Fruit fly (Drosophila melanogaster) whole organism, prepupa: ENCODE measurements around the gene Pdp1.

Experiments
- Blimp-1 ChIP-seq: fragments of 200-800 bp; sonication (Bioruptor generic); optimal IDR thresholded peaks from 3 replicates; lab custom pipeline; 2017; ENCODE audit warnings: missing biosample characterization, missing genetic modification characterization, mild to moderate bottlenecking, moderate library complexity, missing genetic modification reagents
- CG10631 ChIP-seq: fragments of 200-800 bp; sonication (Bioruptor generic); optimal IDR thresholded peaks from 2 replicates; lab custom pipeline; 2016; ENCODE audit warnings: missing biosample characterization, missing genetic modification characterization
- CG10669 ChIP-seq: fragments of 200-800 bp; sonication (Bioruptor generic); optimal IDR thresholded peaks from 3 replicates; lab custom pipeline; 2018; ENCODE audit warnings: missing biosample characterization, mild to moderate bottlenecking, missing genetic modification characterization, moderate library complexity
- CG11294 ChIP-seq: fragments of 200-800 bp; sonication (Bioruptor generic); IDR thresholded peaks from 2 replicates; pipeline ENCODE4 v1.3.6; 2022; ENCODE audit warnings: missing biosample characterization, missing genetic modification characterization
- CG11902 ChIP-seq: fragments of 200-800 bp; sonication (Bioruptor generic); optimal IDR thresholded peaks from 3 replicates; lab custom pipeline; 2016; ENCODE audit warnings: missing biosample characterization, missing genetic modification characterization
- CG15336 ChIP-seq: fragments of 200-800 bp; sonication (Bioruptor generic); IDR thresholded peaks from 2 replicates; pipeline ENCODE4 v1.3.6; 2022; ENCODE audit warnings: missing biosample characterization, missing genetic modification characterization
- CG1621 ChIP-seq: fragments of 200-800 bp; sonication (Bioruptor generic); optimal IDR thresholded peaks from 3 replicates; lab custom pipeline; 2018; ENCODE audit warnings: missing biosample characterization, mild to moderate bottlenecking, missing genetic modification characterization
- CG3032 ChIP-seq: fragments of 200-800 bp; optimal IDR thresholded peaks from 2 replicates; lab custom pipeline; 2019; ENCODE audit warnings: missing biosample characterization, mild to moderate bottlenecking, missing genetic modification characterization, moderate library complexity
- CG34406 ChIP-seq: fragments of 200-800 bp; sonication (Bioruptor generic); optimal IDR thresholded peaks from 3 replicates; lab custom pipeline; 2016; ENCODE audit warnings: missing biosample characterization, missing genetic modification characterization
- CG3919 ChIP-seq: fragments of 200-800 bp; sonication (Bioruptor generic); optimal IDR thresholded peaks from 3 replicates; lab custom pipeline; 2016; ENCODE audit warnings: missing biosample characterization, missing genetic modification characterization
- CG4318 ChIP-seq: fragments of 200-800 bp; sonication (Bioruptor generic); optimal IDR thresholded peaks from 3 replicates; lab custom pipeline; 2017; ENCODE audit warnings: missing biosample characterization, mild to moderate bottlenecking, missing genetic modification characterization
- CG6163 ChIP-seq: fragments of 200-800 bp; sonication (Bioruptor generic); IDR thresholded peaks from 3 replicates; pipeline ENCODE4 v1.3.6; 2022; ENCODE audit warnings: missing biosample characterization, missing genetic modification characterization
- CG6276 ChIP-seq: fragments of 200-800 bp; sonication (Bioruptor generic); optimal IDR thresholded peaks from 2 replicates; lab custom pipeline; 2017; ENCODE audit warnings: missing biosample characterization, mild to moderate bottlenecking, missing genetic modification characterization
- CG6792 ChIP-seq: fragments of 200-800 bp; sonication (Bioruptor generic); optimal IDR thresholded peaks from 3 replicates; lab custom pipeline; 2016; ENCODE audit warnings: missing biosample characterization, missing genetic modification characterization
- CG6808 ChIP-seq: fragments of 200-800 bp; sonication (Bioruptor generic); optimal IDR thresholded peaks from 3 replicates; lab custom pipeline; 2017; ENCODE audit warnings: missing biosample characterization, missing genetic modification characterization, mild to moderate bottlenecking, moderate library complexity, missing genetic modification reagents
- CG7368 ChIP-seq: fragments of 200-800 bp; sonication (Bioruptor generic); optimal IDR thresholded peaks from 3 replicates; lab custom pipeline; 2016; ENCODE audit warnings: missing biosample characterization, missing genetic modification characterization
- CG8119 ChIP-seq: fragments of 200-800 bp; sonication (Bioruptor generic); IDR thresholded peaks from 3 replicates; pipeline ENCODE4 v1.3.6; 2022; ENCODE audit warnings: missing biosample characterization, missing genetic modification characterization
- CG8319 ChIP-seq: fragments of 200-800 bp; sonication (Bioruptor generic); optimal IDR thresholded peaks from 3 replicates; lab custom pipeline; 2016; ENCODE audit warnings: missing biosample characterization, missing genetic modification characterization
- CG8632 ChIP-seq: fragments of 200-800 bp; sonication (Bioruptor generic); optimal IDR thresholded peaks from 3 replicates; lab custom pipeline; 2016; ENCODE audit warnings: missing biosample characterization, missing genetic modification characterization
- Eip78C ChIP-seq: fragments of 200-800 bp; sonication (Bioruptor generic); peaks from one replicate; lab custom pipeline; 2016; ENCODE audit warnings: missing biosample characterization, missing genetic modification characterization
- Eip93F ChIP-seq: fragments of 200-800 bp; sonication (Bioruptor generic); optimal IDR thresholded peaks from 2 replicates; lab custom pipeline; 2016; ENCODE audit warnings: missing biosample characterization, mild to moderate bottlenecking, missing genetic modification characterization
- Ets21C ChIP-seq: fragments of 200-800 bp; sonication (Bioruptor generic); optimal IDR thresholded peaks from 3 replicates; lab custom pipeline; 2016; ENCODE audit warnings: missing biosample characterization, missing genetic modification characterization
- Ets96B ChIP-seq: fragments of 200-800 bp; optimal IDR thresholded peaks from 2 replicates; lab custom pipeline; 2019; ENCODE audit warnings: missing biosample characterization, mild to moderate bottlenecking, missing genetic modification characterization, moderate library complexity
- Gug ChIP-seq: fragments of 200-800 bp; sonication (Bioruptor generic); IDR thresholded peaks from 2 replicates; pipeline ENCODE4 v1.3.6; 2022; ENCODE audit warnings: missing biosample characterization, missing genetic modification characterization
- Hr38 ChIP-seq: sonication (Bioruptor generic); optimal IDR thresholded peaks from 2 replicates; lab custom pipeline; 2016; ENCODE audit warnings: missing biosample characterization, missing genetic modification characterization
- Hr39 ChIP-seq: fragments of 200-800 bp; sonication (Bioruptor generic); optimal IDR thresholded peaks from 2 replicates; lab custom pipeline; 2016; ENCODE audit warnings: missing biosample characterization, missing genetic modification characterization
- Lpt ChIP-seq: fragments of 200-800 bp; sonication (Bioruptor generic); optimal IDR thresholded peaks from 3 replicates; lab custom pipeline; 2016; ENCODE audit warnings: missing biosample characterization, missing genetic modification characterization
- Met ChIP-seq: fragments of 200-800 bp; sonication (Bioruptor generic); optimal IDR thresholded peaks from 3 replicates; lab custom pipeline; 2016; ENCODE audit warnings: missing biosample characterization, missing genetic modification characterization
- OdsH ChIP-seq: fragments of 200-800 bp; sonication (Bioruptor generic); optimal IDR thresholded peaks from 3 replicates; lab custom pipeline; 2016; ENCODE audit warnings: missing biosample characterization, missing genetic modification characterization
- Sox102F ChIP-seq: fragments of 200-800 bp; sonication (Bioruptor generic); optimal IDR thresholded peaks from 2 replicates; lab custom pipeline; 2016; ENCODE audit warnings: missing biosample characterization, mild to moderate bottlenecking, missing genetic modification characterization
- Sox14 ChIP-seq: fragments of 200-800 bp; sonication (Bioruptor generic); optimal IDR thresholded peaks from 3 replicates; lab custom pipeline; 2016; ENCODE audit warnings: missing biosample characterization, missing genetic modification characterization
- acj6 ChIP-seq: fragments of 200-800 bp; sonication (Bioruptor generic); optimal IDR thresholded peaks from 3 replicates; lab custom pipeline; 2016; ENCODE audit warnings: missing biosample characterization, missing genetic modification characterization
- cyc ChIP-seq: fragments of 200-800 bp; sonication (Bioruptor generic); optimal IDR thresholded peaks from 3 replicates; lab custom pipeline; 2016; ENCODE audit warnings: missing biosample characterization, missing genetic modification characterization
- dac ChIP-seq: fragments of 200-800 bp; sonication (Bioruptor generic); optimal IDR thresholded peaks from 2 replicates; lab custom pipeline; 2017; ENCODE audit warnings: missing biosample characterization, mild to moderate bottlenecking, missing genetic modification characterization
- dsx ChIP-seq: fragments of 200-800 bp; optimal IDR thresholded peaks from 3 replicates; lab custom pipeline; 2019; ENCODE audit warnings: missing biosample characterization, mild to moderate bottlenecking, missing genetic modification characterization, moderate library complexity; ENCODE audit not compliant: poor library complexity, severe bottlenecking
- eg ChIP-seq: fragments of 200-800 bp; sonication (Bioruptor generic); IDR thresholded peaks from 3 replicates; pipeline ENCODE4 v1.3.6; 2022; ENCODE audit warnings: missing biosample characterization, missing genetic modification characterization
- fd59A ChIP-seq: fragments of 200-800 bp; sonication (Bioruptor generic); optimal IDR thresholded peaks from 2 replicates; lab custom pipeline; 2017; ENCODE audit warnings: missing biosample characterization, mild to moderate bottlenecking, missing genetic modification characterization, missing genetic modification reagents
- fkh ChIP-seq: fragments of 200-800 bp; sonication (Bioruptor generic); optimal IDR thresholded peaks from 3 replicates; lab custom pipeline; 2017; ENCODE audit warnings: missing biosample characterization, mild to moderate bottlenecking, missing genetic modification characterization, moderate library complexity
- lz ChIP-seq: fragments of 200-800 bp; sonication (Bioruptor generic); optimal IDR thresholded peaks from 3 replicates; lab custom pipeline; 2016; ENCODE audit warnings: missing biosample characterization, missing genetic modification characterization
- net ChIP-seq: fragments of 200-800 bp; sonication (Bioruptor generic); optimal IDR thresholded peaks from 3 replicates; lab custom pipeline; 2016; ENCODE audit warnings: missing biosample characterization, missing genetic modification characterization
- pdm3 ChIP-seq: fragments of 200-800 bp; sonication (Bioruptor generic); optimal IDR thresholded peaks from 3 replicates; lab custom pipeline; 2016; ENCODE audit warnings: missing biosample characterization, missing genetic modification characterization
- salr ChIP-seq, 2 experiments: fragments of 200-800 bp; sonication (Bioruptor generic); optimal IDR thresholded peaks; 3 replicates each; lab custom pipeline; 2016 to 2018; ENCODE audit warnings: missing biosample characterization in 2 of 2, missing genetic modification characterization in 2 of 2, mild to moderate bottlenecking in 1 of 2
- spab ChIP-seq: fragments of 200-800 bp; sonication (Bioruptor generic); optimal IDR thresholded peaks from 2 replicates; lab custom pipeline; 2017; ENCODE audit warnings: missing biosample characterization, mild to moderate bottlenecking, missing genetic modification characterization, missing genetic modification reagents
- svp ChIP-seq: fragments of 200-800 bp; sonication (Bioruptor generic); peaks from one replicate; lab custom pipeline; 2016; ENCODE audit warnings: missing biosample characterization, missing genetic modification characterization
- topi ChIP-seq: fragments of 200-800 bp; sonication (Bioruptor generic); optimal IDR thresholded peaks from 3 replicates; lab custom pipeline; 2016; ENCODE audit warnings: missing biosample characterization, missing genetic modification characterization
- vri ChIP-seq: fragments of 200-800 bp; sonication (Bioruptor generic); optimal IDR thresholded peaks from 3 replicates; lab custom pipeline; 2016; ENCODE audit warnings: missing biosample characterization, mild to moderate bottlenecking, missing genetic modification characterization

Pdp1 gene

DNA sequence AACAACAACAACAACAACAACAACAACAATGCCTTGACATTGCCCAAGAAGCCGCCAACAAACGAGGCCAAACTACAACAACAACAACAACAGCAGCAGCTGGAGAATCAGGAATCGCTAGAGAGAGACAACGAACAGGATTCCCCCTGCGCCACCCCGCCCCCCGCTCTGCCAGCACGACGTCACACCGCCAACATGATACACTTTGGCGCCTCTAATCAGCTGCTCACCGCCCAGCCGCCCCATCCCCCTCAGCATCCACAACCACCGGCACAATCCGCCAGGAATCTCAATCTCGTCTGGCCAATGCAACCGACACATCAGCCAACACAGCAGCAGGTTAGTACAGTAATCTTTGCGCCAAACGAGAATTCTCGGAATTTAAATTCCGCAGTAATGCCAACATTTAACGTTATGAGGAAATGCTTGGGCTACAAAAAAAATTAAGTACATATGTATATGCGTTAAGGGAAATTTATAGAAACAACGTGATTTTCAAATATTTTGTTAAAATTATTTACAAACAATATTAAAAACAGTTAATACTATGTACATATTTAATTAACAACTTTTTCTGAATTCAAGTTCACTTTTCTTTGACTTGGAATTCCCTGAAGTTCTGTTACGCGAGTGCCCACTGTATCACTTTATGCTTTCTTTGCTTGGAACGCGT, 2.7 kb upstream of the Pdp1 start (continued):
- TF ChIP-seq fkh (GFP tag; lab: Kevin White, UChicago) (no peak), CG7368 (peak; percentile 61), CG11294 (GFP tag; lab: Robert Waterston, UW) (0 out of 2 replicates have a peak, but pooled peaks have one; percentile 31), lz (GFP tag; lab: Kevin White, UChicago) (peak; percentile 62), OdsH (GFP tag; lab: Kevin White, UChicago) (peak; percentile 77), topi (GFP tag; lab: Kevin White, UChicago) (peak; percentile 63), CG4318 (GFP tag; lab: Kevin White, UChicago) (peak; percentile 83), Blimp-1 (no peak), cyc (GFP tag; lab: Kevin White, UChicago) (peak; percentile 51), dac (GFP tag; lab: Kevin White, UChicago) (peak; percentile 62), CG8632 (GFP tag; lab: Kevin White, UChicago) (peak; percentile 72), Gug (peak; percentile 74), CG10631 (GFP tag; lab: Kevin White, UChicago) (peak; percentile 73), Eip93F (GFP tag; lab: Kevin White, UChicago) (no peak), acj6 (GFP tag; lab: Kevin White, UChicago) (peak; percentile 83), CG10669 (peak; percentile 69), pdm3 (GFP tag; lab: Kevin White, UChicago) (peak; percentile 73), Ets21C (GFP tag; lab: Kevin White, UChicago) (peak; percentile 34), CG6276 (peak; percentile 74), CG11902 (GFP tag; lab: Kevin White, UChicago) (peak; percentile 51), CG6163 (GFP tag; lab: Robert Waterston, UW) (peak; percentile 56), vri (peak; percentile 45), Sox14 (peak; percentile 69), CG1621 (tag; lab: Kevin White, UChicago) (peak; percentile 23), fd59A (peak; percentile 76), CG8119 (peak; percentile 92), Hr38 (GFP tag; lab: Kevin White, UChicago) (no peak), Hr39 (peak; percentile 28), CG15336 (GFP tag; lab: Robert Waterston, UW) (peak; percentile 90), CG8319 (GFP tag; lab: Kevin White, UChicago) (peak; percentile 51), salr (GFP tag; optimal IDR thresholded peaks at IDR 0.05; lab: Kevin White, UChicago) (peak in 1 of 2 experiments; percentile 71), CG3032 (tag; lab: Kevin White, UChicago) (peak; percentile 82), Met (peak; percentile 73), spab (GFP tag; lab: Kevin White, UChicago) (peak; percentile 80), svp (GFP tag; lab: Kevin White, UChicago) (peak; percentile 83), CG6792 (peak; percentile 71), net (peak; percentile 72), CG6808 (GFP tag; lab: Kevin White, UChicago) (peak; percentile 81), Sox102F (GFP tag; lab: Kevin White, UChicago) (peak; percentile 55)

DNA sequence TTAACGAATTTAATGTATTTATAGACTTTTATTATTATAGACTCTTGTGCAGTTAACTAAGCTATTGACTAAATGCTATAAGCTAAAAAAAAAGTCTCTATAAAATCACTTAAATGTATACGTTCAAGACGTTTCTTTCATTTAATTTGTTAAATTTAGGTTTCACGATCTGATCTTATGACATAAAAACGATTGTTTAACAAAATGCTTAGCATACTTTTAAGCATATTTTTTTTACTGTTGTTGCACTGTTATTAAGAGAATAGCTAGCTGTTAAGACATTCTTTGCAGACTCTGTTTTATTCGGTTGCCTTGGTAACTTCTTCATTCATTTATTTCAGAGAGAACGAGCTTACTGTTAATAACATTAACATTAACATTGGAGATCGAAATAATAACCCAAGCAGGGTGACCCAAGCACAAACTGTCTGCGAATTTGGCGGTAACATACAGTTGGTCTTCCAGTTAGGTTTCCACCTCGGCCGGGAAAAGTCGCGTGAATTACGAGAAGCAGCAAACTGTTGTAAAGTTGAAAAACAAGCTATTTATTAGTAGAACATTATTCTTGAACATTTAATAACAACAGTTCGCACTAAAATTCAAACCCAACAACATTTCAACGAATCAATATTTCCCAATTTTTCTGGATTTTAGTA, 1.5 kb upstream of the Pdp1 start, which contains the start of gene CG32365:
Gene CG32365, plus strand, starts transcription at position 462 of the 656 bp plus-strand sequence.
- TF ChIP-seq net (peak; percentile 53), svp (GFP tag; lab: Kevin White, UChicago) (peak; percentile 9), CG8319 (GFP tag; lab: Kevin White, UChicago) (peak; percentile 9), vri (peak; percentile 28), pdm3 (GFP tag; lab: Kevin White, UChicago) (no peak), Met (peak; percentile 32), CG6163 (GFP tag; lab: Robert Waterston, UW) (0 out of 3 replicates have a peak, but pooled peaks have one; percentile 18), Eip78C (GFP tag; lab: Kevin White, UChicago) (peak; percentile 71), Ets96B (no peak), Lpt (GFP tag; lab: Kevin White, UChicago) (no peak), Ets21C (GFP tag; lab: Kevin White, UChicago) (no peak), fkh (GFP tag; lab: Kevin White, UChicago) (no peak), topi (GFP tag; lab: Kevin White, UChicago) (peak; percentile 19), eg (GFP tag; lab: Robert Waterston, UW) (peak; percentile 48; the same call in 1 of the 3 replicates), dsx (GFP tag; lab: Kevin White, UChicago) (peak; percentile 26), CG34406 (GFP tag; lab: Kevin White, UChicago) (no peak), Sox102F (GFP tag; lab: Kevin White, UChicago) (peak; percentile 14), CG3919 (GFP tag; lab: Kevin White, UChicago) (peak; percentile 42)
